Fruit fly (Drosophila melanogaster) whole organism, wandering third instar larva: ENCODE data around the gene CG13607.

Experiments
- Abd-B ChIP-seq: fragments of >200 bp; optimal IDR thresholded peaks from 2 replicates; lab custom pipeline; 2017; ENCODE audit warnings: missing biosample characterization, missing genetic modification characterization
- Hr83 ChIP-seq: fragments of 200-300 bp; sonication (Bioruptor generic); optimal IDR thresholded peaks from 2 replicates; lab custom pipeline; 2016; ENCODE audit warnings: missing biosample characterization, mild to moderate bottlenecking, missing genetic modification characterization, moderate library complexity; ENCODE audit not compliant: poor library complexity, severe bottlenecking
- foxo ChIP-seq, 2 experiments: fragments of 200-800 bp; sonication (Bioruptor generic); optimal IDR thresholded peaks; 2 replicates in 1 of 2; 3 replicates in 1 of 2; lab custom pipeline; 2016 to 2017; ENCODE audit warnings: missing biosample characterization in 2 of 2, missing genetic modification characterization in 2 of 2
- pan ChIP-seq: fragments of >200 bp; optimal IDR thresholded peaks from 2 replicates; lab custom pipeline; 2017
- psq ChIP-seq: fragments of 200-800 bp; sonication (Bioruptor generic); optimal IDR thresholded peaks from 3 replicates; lab custom pipeline; 2017; ENCODE audit warnings: missing biosample characterization, mild to moderate bottlenecking, missing genetic modification characterization, moderate library complexity

DNA sequence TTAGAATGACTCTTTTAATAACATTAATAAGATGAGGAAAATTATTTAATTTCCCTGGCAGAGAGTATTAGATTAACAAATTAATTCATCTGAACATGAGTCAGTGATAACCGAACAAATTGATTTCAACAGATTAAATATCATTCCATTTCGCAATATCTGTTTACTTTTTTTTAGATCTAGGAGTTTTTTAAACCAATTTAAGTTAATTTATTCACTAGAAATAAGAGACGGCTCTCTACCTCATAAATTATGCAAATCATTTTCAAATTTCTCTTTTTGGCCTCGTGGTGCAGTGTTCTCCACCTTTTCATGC is 3.1 kb downstream of the CG13607 start, which contains the start of gene Root:
- TF ChIP-seq Abd-B (GFP tag; lab: Kevin White, UChicago) (no peak), pan (lab: Kevin White, UChicago) (no peak), foxo (GFP tag; optimal IDR thresholded peaks at IDR 0.05; lab: Kevin White, UChicago) (no peak), psq (GFP tag; lab: Kevin White, UChicago) (no peak), Hr83 (GFP tag; lab: Kevin White, UChicago) (no peak)
